Fruit fly (Drosophila melanogaster) whole organism, wandering third instar larva: Measurements from ENCODE around the gene CG6678.

Experiments
- Abd-B ChIP-seq: fragments of >200 bp; optimal IDR thresholded peaks from 2 replicates; lab custom pipeline; 2017; ENCODE audit warnings: missing biosample characterization, missing genetic modification characterization
- CG32264 ChIP-seq: fragments of 200-800 bp; sonication (Bioruptor generic); optimal IDR thresholded peaks from 2 replicates; lab custom pipeline; 2016; ENCODE audit warnings: missing biosample characterization, missing genetic modification characterization
- CG9705 ChIP-seq: fragments of 200-800 bp; sonication (Bioruptor generic); optimal IDR thresholded peaks from 2 replicates; lab custom pipeline; 2018; ENCODE audit warnings: missing biosample characterization, mild to moderate bottlenecking, missing genetic modification characterization
- CrebA ChIP-seq: fragments of 200-800 bp; sonication (Bioruptor generic); optimal IDR thresholded peaks from 2 replicates; lab custom pipeline; 2016; ENCODE audit warnings: missing biosample characterization, mild to moderate bottlenecking, missing genetic modification characterization, borderline replicate concordance
- Dfd ChIP-seq: fragments of >200 bp; optimal IDR thresholded peaks from 2 replicates; lab custom pipeline; 2017; ENCODE audit warnings: missing biosample characterization, missing genetic modification characterization
- Dif ChIP-seq: fragments of 200-275, 200-300 bp; sonication (Bioruptor generic); optimal IDR thresholded peaks from 2 replicates; lab custom pipeline; 2018; ENCODE audit warnings: missing biosample characterization, missing genetic modification characterization; ENCODE audit not compliant: partially characterized antibody
- GATAd ChIP-seq: sonication (Bioruptor generic); optimal IDR thresholded peaks from 2 replicates; lab custom pipeline; 2016; ENCODE audit warnings: missing biosample characterization, missing genetic modification characterization
- HLH106 ChIP-seq: fragments of 200-800 bp; optimal IDR thresholded peaks from 3 replicates; lab custom pipeline; 2019; ENCODE audit warnings: missing biosample characterization, mild to moderate bottlenecking, missing genetic modification characterization, moderate library complexity
- Hnf4 ChIP-seq: fragments of 200-800 bp; sonication (Bioruptor generic); optimal IDR thresholded peaks from 2 replicates; lab custom pipeline; 2016; ENCODE audit warnings: missing biosample characterization, mild to moderate bottlenecking, missing genetic modification characterization
- Hr78 ChIP-seq: fragments of >200 bp; optimal IDR thresholded peaks from 2 replicates; lab custom pipeline; 2017; ENCODE audit warnings: missing biosample characterization, missing genetic modification characterization
- Hr83 ChIP-seq: fragments of 200-300 bp; sonication (Bioruptor generic); optimal IDR thresholded peaks from 2 replicates; lab custom pipeline; 2016; ENCODE audit warnings: missing biosample characterization, mild to moderate bottlenecking, missing genetic modification characterization, moderate library complexity; ENCODE audit not compliant: poor library complexity, severe bottlenecking
- Jra ChIP-seq: sonication (Bioruptor generic); optimal IDR thresholded peaks from 2 replicates; lab custom pipeline; 2016; ENCODE audit warnings: missing biosample characterization, missing genetic modification characterization
- Mio ChIP-seq: sonication (Bioruptor generic); optimal IDR thresholded peaks from 2 replicates; lab custom pipeline; 2016; ENCODE audit warnings: missing biosample characterization, missing genetic modification characterization
- Myc ChIP-seq: fragments of >200 bp; optimal IDR thresholded peaks from 2 replicates; lab custom pipeline; 2017
- N ChIP-seq: fragments of >200 bp; optimal IDR thresholded peaks from 2 replicates; lab custom pipeline; 2018; ENCODE audit warnings: missing biosample characterization, missing external identifiers, missing genetic modification characterization
- OdsH ChIP-seq: fragments of 200-800 bp; sonication (Bioruptor generic); optimal IDR thresholded peaks from 2 replicates; lab custom pipeline; 2016; ENCODE audit warnings: missing biosample characterization, mild to moderate bottlenecking, missing genetic modification characterization
- Rel ChIP-seq, 2 experiments: fragments of 200-800 bp; sonication (Bioruptor generic) in 1 of 2; optimal IDR thresholded peaks; 2 replicates in 1 of 2; 3 replicates in 1 of 2; lab custom pipeline; 2016 to 2019; ENCODE audit warnings: mild to moderate bottlenecking in 2 of 2, missing biosample characterization in 2 of 2, missing genetic modification characterization in 2 of 2, moderate library complexity in 1 of 2
- Sp1 ChIP-seq: fragments of 200-800 bp; sonication (Bioruptor generic); optimal IDR thresholded peaks from 3 replicates; lab custom pipeline; 2019; ENCODE audit warnings: missing biosample characterization, mild to moderate bottlenecking, missing genetic modification characterization, moderate library complexity
- Vsx2 ChIP-seq: fragments of 200-300, 225-300 bp; sonication (Bioruptor generic); optimal IDR thresholded peaks from 2 replicates; lab custom pipeline; 2018; ENCODE audit warnings: missing biosample characterization, missing genetic modification characterization; ENCODE audit not compliant: partially characterized antibody
- br ChIP-seq: fragments of 200-800 bp; sonication (Bioruptor generic); optimal IDR thresholded peaks from 2 replicates; lab custom pipeline; 2016; ENCODE audit warnings: missing biosample characterization, missing genetic modification characterization
- brk ChIP-seq: fragments of 200-800 bp; sonication (Bioruptor generic); optimal IDR thresholded peaks from 2 replicates; lab custom pipeline; 2016; ENCODE audit warnings: missing biosample characterization, mild to moderate bottlenecking, missing genetic modification characterization
- dl ChIP-seq, 2 experiments: fragments of 175-275, 200-275 bp in 1 of 2; fragments of 200-275 bp in 1 of 2; sonication (Bioruptor generic); optimal IDR thresholded peaks; lab custom pipeline; 2018; ENCODE audit warnings: mild to moderate bottlenecking in 2 of 2, missing biosample characterization in 2 of 2, missing genetic modification characterization in 2 of 2, moderate library complexity in 2 of 2; ENCODE audit not compliant: partially characterized antibody in 2 of 2, insufficient read depth in 1 of 2
- dmrt93B ChIP-seq: fragments of 200-800 bp; sonication (Bioruptor generic); optimal IDR thresholded peaks from 2 replicates; lab custom pipeline; 2018; ENCODE audit warnings: missing biosample characterization, mild to moderate bottlenecking, missing genetic modification characterization
- dsf ChIP-seq: sonication (Bioruptor generic); optimal IDR thresholded peaks from 2 replicates; lab custom pipeline; 2016; ENCODE audit warnings: missing biosample characterization, missing genetic modification characterization, borderline replicate concordance
- ey ChIP-seq: fragments of 200-800 bp; sonication (Bioruptor generic); optimal IDR thresholded peaks from 2 replicates; lab custom pipeline; 2016; ENCODE audit warnings: missing biosample characterization, missing genetic modification characterization
- foxo ChIP-seq, 2 experiments: fragments of 200-800 bp; sonication (Bioruptor generic); optimal IDR thresholded peaks; 2 replicates in 1 of 2; 3 replicates in 1 of 2; lab custom pipeline; 2016 to 2017; ENCODE audit warnings: missing biosample characterization in 2 of 2, missing genetic modification characterization in 2 of 2
- fru ChIP-seq: fragments of 200-800 bp; sonication (Bioruptor generic); optimal IDR thresholded peaks from 3 replicates; lab custom pipeline; 2016; ENCODE audit warnings: missing biosample characterization, mild to moderate bottlenecking, missing genetic modification characterization
- h ChIP-seq: fragments of 200-800 bp; sonication (Bioruptor generic); optimal IDR thresholded peaks from 3 replicates; lab custom pipeline; 2016; ENCODE audit warnings: missing biosample characterization, mild to moderate bottlenecking, missing genetic modification characterization
- jim ChIP-seq: fragments of 175-275, 200-325 bp; sonication (Bioruptor generic); optimal IDR thresholded peaks from 2 replicates; lab custom pipeline; 2016; ENCODE audit warnings: missing biosample characterization, mild to moderate bottlenecking, missing genetic modification characterization
- lola ChIP-seq: fragments of >200 bp; optimal IDR thresholded peaks from 2 replicates; lab custom pipeline; 2017; ENCODE audit warnings: missing biosample characterization, missing genetic modification characterization
- pan ChIP-seq: fragments of >200 bp; optimal IDR thresholded peaks from 2 replicates; lab custom pipeline; 2017
- psq ChIP-seq: fragments of 200-800 bp; sonication (Bioruptor generic); optimal IDR thresholded peaks from 3 replicates; lab custom pipeline; 2017; ENCODE audit warnings: missing biosample characterization, mild to moderate bottlenecking, missing genetic modification characterization, moderate library complexity
- rgr ChIP-seq: fragments of 200-800 bp; sonication (Bioruptor generic); optimal IDR thresholded peaks from 3 replicates; lab custom pipeline; 2016; ENCODE audit warnings: missing biosample characterization, mild to moderate bottlenecking, missing genetic modification characterization
- sage ChIP-seq: fragments of 200-800 bp; sonication (Bioruptor generic); optimal IDR thresholded peaks from 2 replicates; lab custom pipeline; 2016; ENCODE audit warnings: missing biosample characterization, mild to moderate bottlenecking, missing genetic modification characterization
- sv ChIP-seq: fragments of 200-800 bp; sonication (Bioruptor generic); optimal IDR thresholded peaks from 3 replicates; lab custom pipeline; 2016; ENCODE audit warnings: missing biosample characterization, missing genetic modification characterization
- tai ChIP-seq: sonication (Bioruptor generic); optimal IDR thresholded peaks from 2 replicates; lab custom pipeline; 2016; ENCODE audit warnings: missing biosample characterization, missing genetic modification characterization
- usp ChIP-seq: fragments of >200 bp; optimal IDR thresholded peaks from 2 replicates; lab custom pipeline; 2017; ENCODE audit warnings: missing biosample characterization, missing genetic modification characterization
- woc ChIP-seq: sonication (Bioruptor generic); optimal IDR thresholded peaks from 2 replicates; lab custom pipeline; 2016; ENCODE audit warnings: missing biosample characterization, mild to moderate bottlenecking, missing genetic modification characterization

Gene CG6678

dm6 chr3R:21921363-21922208, 34.8 kb downstream of the CG6678 start (continued):
- TF ChIP-seq foxo (GFP tag; optimal IDR thresholded peaks at IDR 0.05; lab: Kevin White, UChicago) (peak in 1 of 2 experiments; percentile 68), lola (no peak), Dfd (GFP tag; lab: Kevin White, UChicago) (peak; percentile 42), h (GFP tag; lab: Kevin White, UChicago) (peak; percentile 72), OdsH (GFP tag; lab: Kevin White, UChicago) (peak; percentile 65), HLH106 (tag; lab: Kevin White, UChicago) (peak; percentile 69), br (GFP tag; lab: Kevin White, UChicago) (peak; percentile 77), fru (GFP tag; lab: Kevin White, UChicago) (peak; percentile 82), Hr83 (GFP tag; lab: Kevin White, UChicago) (peak; percentile 12), rgr (GFP tag; lab: Kevin White, UChicago) (peak; percentile 61), Dif (GFP tag; lab: Kevin White, UChicago) (peak; percentile 19), N (GFP tag; lab: Kevin White, UChicago) (no peak), jim (GFP tag; lab: Kevin White, UChicago) (peak; percentile 79)

- TF ChIP-seq dl (GFP tag; optimal IDR thresholded peaks at IDR 0.05; lab: Kevin White, UChicago; ENCODE audit: insufficient read depth in 1 of 2, partially characterized antibody in 2 of 2), result no peak
- no peak for TF ChIP-seq Myc (lab: Kevin White, UChicago)
- TF ChIP-seq CrebA (GFP tag; lab: Kevin White, UChicago), result no peak
- no peak for TF ChIP-seq Rel (GFP tag; optimal IDR thresholded peaks at IDR 0.05; lab: Kevin White, UChicago)
- peak; percentile 28 for TF ChIP-seq Rel (tag; optimal IDR thresholded peaks at IDR 0.05; lab: Kevin White, UChicago)
Observed at dm6 chr3R:21922244-21922643, 35.4 kb downstream of the CG6678 start.

dm6 chr3R:21922674-21923323, 36.0 kb downstream of the CG6678 start:
- TF ChIP-seq fru (GFP tag; lab: Kevin White, UChicago) (peak; percentile 58), sage (GFP tag; lab: Kevin White, UChicago) (no peak), tai (GFP tag; lab: Kevin White, UChicago) (no peak), woc (GFP tag; lab: Kevin White, UChicago) (no peak), HLH106 (tag; lab: Kevin White, UChicago) (peak; percentile 67), Rel (GFP tag; optimal IDR thresholded peaks at IDR 0.05; lab: Kevin White, UChicago) (no peak), Rel (tag; optimal IDR thresholded peaks at IDR 0.05; lab: Kevin White, UChicago) (peak; percentile 88), dmrt93B (GFP tag; lab: Kevin White, UChicago) (peak; percentile 26), N (GFP tag; lab: Kevin White, UChicago) (no peak), br (GFP tag; lab: Kevin White, UChicago) (peak; percentile 27), Sp1 (GFP tag; lab: Kevin White, UChicago) (peak; percentile 58), Myc (lab: Kevin White, UChicago) (no peak), jim (GFP tag; lab: Kevin White, UChicago) (no peak), CG9705 (GFP tag; lab: Kevin White, UChicago) (peak; percentile 25), ey (peak; percentile 71), Hnf4 (GFP tag; lab: Kevin White, UChicago) (peak; percentile 28), GATAd (no peak), sv (no peak), h (GFP tag; lab: Kevin White, UChicago) (peak; percentile 67), Abd-B (GFP tag; lab: Kevin White, UChicago) (no peak), brk (GFP tag; lab: Kevin White, UChicago) (no peak), pan (no peak), rgr (GFP tag; lab: Kevin White, UChicago) (peak; percentile 49), psq (GFP tag; lab: Kevin White, UChicago) (peak; percentile 43), Jra (no peak), lola (no peak), CrebA (GFP tag; lab: Kevin White, UChicago) (no peak), dl (GFP tag; optimal IDR thresholded peaks at IDR 0.05; lab: Kevin White, UChicago; ENCODE audit: insufficient read depth in 1 of 2, partially characterized antibody in 2 of 2) (no peak), Dfd (GFP tag; lab: Kevin White, UChicago) (no peak), CG32264 (GFP tag; lab: Kevin White, UChicago) (no peak), Dif (GFP tag; lab: Kevin White, UChicago) (no peak), Vsx2 (GFP tag; lab: Kevin White, UChicago) (no peak), Hr78 (GFP tag; lab: Kevin White, UChicago) (no peak), dsf (GFP tag; lab: Kevin White, UChicago) (no peak), foxo (GFP tag; optimal IDR thresholded peaks at IDR 0.05; lab: Kevin White, UChicago) (peak in 1 of 2 experiments; percentile 53), OdsH (GFP tag; lab: Kevin White, UChicago) (peak; percentile 68), usp (GFP tag; lab: Kevin White, UChicago) (no peak), Hr83 (GFP tag; lab: Kevin White, UChicago) (no peak), Mio (no peak)
